Worm (Caenorhabditis elegans) whole organism, L3 larva: ENCODE data around the gene spe-42.

Experiments
- ama-1 ChIP-seq: fragments of 150-350 bp; optimal IDR thresholded peaks from 2 replicates; lab custom pipeline; 2018
- ceh-82 ChIP-seq: fragments of 150-350 bp; optimal IDR thresholded peaks from 2 replicates; lab custom pipeline; 2014; ENCODE audit warnings: missing biosample characterization, missing genetic modification characterization
- fos-1 ChIP-seq: fragments of 150-350 bp; optimal IDR thresholded peaks from 2 replicates; lab custom pipeline; 2014; ENCODE audit warnings: missing biosample characterization, missing genetic modification characterization
- mdl-1 ChIP-seq: fragments of 150-350 bp; optimal IDR thresholded peaks from 2 replicates; lab custom pipeline; 2014; ENCODE audit warnings: missing biosample characterization, missing genetic modification characterization
- nfya-1 ChIP-seq: sonication (generic microtip); optimal IDR thresholded peaks from 2 replicates; lab custom pipeline; 2017; ENCODE audit warnings: missing genetic modification characterization, mild to moderate bottlenecking, missing compliant biosample characterization, antibody characterized with exemption, moderate library complexity; ENCODE audit not compliant: insufficient read depth
- pha-4 ChIP-seq: fragments of 150-350 bp; optimal IDR thresholded peaks from 2 replicates; lab custom pipeline; 2014; ENCODE audit warnings: missing biosample characterization, missing genetic modification reagents, missing genetic modification characterization
- snpc-4 ChIP-seq: fragments of 150-350 bp; optimal IDR thresholded peaks from 2 replicates; lab custom pipeline; 2014; ENCODE audit warnings: missing biosample characterization, missing genetic modification characterization
- unc-39 ChIP-seq: sonication (generic microtip); optimal IDR thresholded peaks from 4 replicates; lab custom pipeline; 2017; ENCODE audit warnings: missing biosample characterization, missing genetic modification characterization
- zag-1 ChIP-seq: fragments of 150-350 bp; optimal IDR thresholded peaks from 2 replicates; lab custom pipeline; 2014; ENCODE audit warnings: missing biosample characterization, missing genetic modification characterization

DNA sequence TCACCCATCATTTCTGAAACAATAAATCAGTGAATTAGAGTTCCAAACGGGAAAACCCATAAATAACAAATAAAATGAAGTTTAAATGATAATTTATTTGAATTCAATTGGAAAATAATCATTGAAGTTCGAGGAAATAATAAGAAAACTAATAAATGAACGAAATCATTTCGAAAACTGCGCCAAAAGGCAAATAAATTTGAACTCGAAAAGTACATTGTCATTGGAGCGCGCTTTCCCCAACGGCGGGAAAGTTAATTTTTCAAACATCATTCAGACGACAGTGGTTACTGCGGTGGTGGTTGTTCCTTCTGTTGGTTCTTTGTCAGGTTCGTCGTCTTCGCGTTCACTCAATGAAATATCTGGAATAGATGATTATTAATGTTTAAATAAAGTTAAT is 3.3 kb downstream of the spe-42 start, which contains the start of gene npp-22:
- TF ChIP-seq snpc-4 (tag; lab: Kevin White, UChicago) (peak; percentile 69), zag-1 (tag; lab: Kevin White, UChicago) (no peak), ceh-82 (tag; lab: Kevin White, UChicago) (no peak), nfya-1 (tag; lab: Kevin White, UChicago) (peak; percentile 67), unc-39 (tag; lab: Kevin White, UChicago) (no peak), pha-4 (tag; lab: Kevin White, UChicago) (no peak), mdl-1 (tag; lab: Kevin White, UChicago) (no peak), ama-1 (lab: Kevin White, UChicago) (no peak), fos-1 (tag; lab: Kevin White, UChicago) (no peak)
